Fruit fly (Drosophila melanogaster) whole organism, embryonic: ENCODE measurements around the gene sky.

Source experiments
- Aef1 ChIP-seq: fragments of 200-800 bp; sonication (Bioruptor generic); IDR thresholded peaks from 3 replicates; pipeline ENCODE4 v1.3.6; 2022; ENCODE audit warnings: missing biosample characterization, missing genetic modification characterization
- Awh ChIP-seq: fragments of 200-800 bp; sonication (Bioruptor generic); IDR thresholded peaks from 2 replicates; pipeline ENCODE4, ENCODE4 v1.3.6; 2022; ENCODE audit warnings: missing biosample characterization, missing genetic modification characterization
- CG10209 ChIP-seq: fragments of 200-800 bp; sonication (Bioruptor generic); optimal IDR thresholded peaks from 3 replicates; lab custom pipeline; 2017; ENCODE audit warnings: missing biosample characterization, mild to moderate bottlenecking, missing genetic modification characterization, missing genetic modification reagents
- CG10543 ChIP-seq: fragments of 200-800 bp; sonication (Bioruptor generic); optimal IDR thresholded peaks from 3 replicates; lab custom pipeline; 2017; ENCODE audit warnings: missing biosample characterization, mild to moderate bottlenecking, missing genetic modification characterization, moderate library complexity
- CG10654 ChIP-seq: fragments of 200-800 bp; sonication (Bioruptor generic); optimal IDR thresholded peaks from 2 replicates; lab custom pipeline; 2016; ENCODE audit warnings: missing biosample characterization, missing genetic modification characterization
- CG12219 ChIP-seq: fragments of 200-800 bp; sonication (Bioruptor generic); optimal IDR thresholded peaks from 3 replicates; lab custom pipeline; 2018; ENCODE audit warnings: missing biosample characterization, mild to moderate bottlenecking, missing genetic modification characterization
- CG17568 ChIP-seq: fragments of 200-800 bp; sonication (Bioruptor generic); optimal IDR thresholded peaks from 2 replicates; lab custom pipeline; 2018; ENCODE audit warnings: missing biosample characterization, mild to moderate bottlenecking, missing genetic modification characterization, moderate library complexity
- CG17912 ChIP-seq: fragments of 200-800 bp; sonication (Bioruptor generic); optimal IDR thresholded peaks from 2 replicates; lab custom pipeline; 2018; ENCODE audit warnings: missing biosample characterization, mild to moderate bottlenecking, missing genetic modification characterization
- CG18619 ChIP-seq: fragments of 200-800 bp; sonication (Bioruptor generic); optimal IDR thresholded peaks from 3 replicates; lab custom pipeline; 2017; ENCODE audit warnings: missing biosample characterization, mild to moderate bottlenecking, missing genetic modification characterization
- CG30403 ChIP-seq: fragments of 200-800 bp; sonication (Bioruptor generic); optimal IDR thresholded peaks from 3 replicates; lab custom pipeline; 2016; ENCODE audit warnings: missing biosample characterization, missing genetic modification characterization
- CG30431 ChIP-seq: fragments of 200-800 bp; sonication (Bioruptor generic); optimal IDR thresholded peaks from 2 replicates; lab custom pipeline; 2017; ENCODE audit warnings: missing biosample characterization, missing genetic modification characterization
- CG3163 ChIP-seq: fragments of 200-800 bp; sonication (Bioruptor generic); optimal IDR thresholded peaks from 3 replicates; lab custom pipeline; 2016; ENCODE audit warnings: missing biosample characterization, missing genetic modification characterization
- CG3995 ChIP-seq: fragments of 200-800 bp; sonication (Bioruptor generic); optimal IDR thresholded peaks from 3 replicates; lab custom pipeline; 2016; ENCODE audit warnings: missing biosample characterization, missing genetic modification characterization
- CG4360 ChIP-seq: fragments of 200-800 bp; sonication (Bioruptor generic); IDR thresholded peaks from 2 replicates; pipeline ENCODE4 v1.3.6; 2022; ENCODE audit warnings: missing biosample characterization, missing genetic modification characterization
- CG4707 ChIP-seq: fragments of 200-800 bp; sonication (Bioruptor generic); optimal IDR thresholded peaks from 2 replicates; lab custom pipeline; 2018; ENCODE audit warnings: missing biosample characterization, mild to moderate bottlenecking, missing genetic modification characterization, moderate library complexity
- CG9797 ChIP-seq: fragments of 200-800 bp; sonication (Bioruptor generic); optimal IDR thresholded peaks from 3 replicates; lab custom pipeline; 2018; ENCODE audit warnings: missing biosample characterization, mild to moderate bottlenecking, missing genetic modification characterization
- Camta ChIP-seq: fragments of 200-800 bp; sonication (Bioruptor generic); optimal IDR thresholded peaks from 2 replicates; lab custom pipeline; 2016; ENCODE audit warnings: missing biosample characterization, missing genetic modification characterization
- D19A ChIP-seq: fragments of 200-800 bp; optimal IDR thresholded peaks from 3 replicates; lab custom pipeline; 2019; ENCODE audit warnings: missing biosample characterization, mild to moderate bottlenecking, missing genetic modification characterization, moderate library complexity
- GATAe ChIP-seq: fragments of 200-800 bp; sonication (Bioruptor generic); conservative IDR thresholded peaks from 2 replicates; pipeline ENCODE4 v1.3.6; 2022; ENCODE audit warnings: missing biosample characterization, missing genetic modification characterization
- Hr78 ChIP-seq, 2 experiments: fragments of 200-800 bp in 1 of 2; fragments of >200 bp in 1 of 2; sonication (Bioruptor generic) in 1 of 2; optimal IDR thresholded peaks; 2 replicates each; lab custom pipeline; 2017 to 2019; ENCODE audit warnings: missing biosample characterization in 2 of 2, missing genetic modification characterization in 2 of 2, mild to moderate bottlenecking in 1 of 2, moderate library complexity in 1 of 2
- Med ChIP-seq: fragments of 200-800 bp; sonication (Bioruptor generic); peaks from one replicate; lab custom pipeline; 2016; ENCODE audit warnings: missing biosample characterization, missing genetic modification characterization, mild to moderate bottlenecking, inconsistent platforms, moderate library complexity
- NC2α ChIP-seq: fragments of 200-800 bp; sonication (Bioruptor generic); optimal IDR thresholded peaks from 2 replicates; lab custom pipeline; 2016; ENCODE audit warnings: missing biosample characterization, missing genetic modification characterization
- Nf-YB ChIP-seq: fragments of 200-800 bp; sonication (Bioruptor generic); optimal IDR thresholded peaks from 3 replicates; lab custom pipeline; 2019; ENCODE audit warnings: missing biosample characterization, mild to moderate bottlenecking, missing genetic modification characterization, moderate library complexity
- Ravus ChIP-seq: fragments of 200-800 bp; sonication (Bioruptor generic); IDR thresholded peaks from 2 replicates; pipeline ENCODE4 v1.3.6; 2022; ENCODE audit warnings: missing biosample characterization, missing genetic modification characterization
- Rfx ChIP-seq: fragments of 200-800 bp; sonication (Bioruptor generic); IDR thresholded peaks from 2 replicates; pipeline ENCODE4 v1.3.6; 2022; ENCODE audit warnings: missing biosample characterization, missing genetic modification characterization
- Scr ChIP-seq: fragments of 200-800 bp; sonication (Bioruptor generic); IDR thresholded peaks from 2 replicates; pipeline ENCODE4 v1.3.6; 2022; ENCODE audit warnings: missing biosample characterization, missing genetic modification characterization; ENCODE audit not compliant: partially characterized antibody
- Sox100B ChIP-seq: fragments of 200-800 bp; sonication (Bioruptor generic); optimal IDR thresholded peaks from 3 replicates; lab custom pipeline; 2018; ENCODE audit warnings: missing biosample characterization, mild to moderate bottlenecking, missing genetic modification characterization
- ab ChIP-seq: fragments of 200-800 bp; sonication (Bioruptor generic); optimal IDR thresholded peaks from 2 replicates; lab custom pipeline; 2016; ENCODE audit warnings: missing biosample characterization, missing genetic modification characterization
- bbx ChIP-seq: fragments of 200-800 bp; sonication (Bioruptor generic); IDR thresholded peaks from 2 replicates; pipeline ENCODE4 v1.3.6; 2022; ENCODE audit warnings: missing biosample characterization, missing genetic modification characterization; ENCODE audit not compliant: partially characterized antibody
- btn ChIP-seq: fragments of 200-800 bp; sonication (Bioruptor generic); optimal IDR thresholded peaks from 2 replicates; lab custom pipeline; 2016; ENCODE audit warnings: missing biosample characterization, missing genetic modification characterization
- chinmo ChIP-seq: fragments of 200-800 bp; sonication (Bioruptor generic); IDR thresholded peaks from 4 replicates; pipeline ENCODE4 v1.3.6; 2022; ENCODE audit warnings: missing biosample characterization, missing genetic modification characterization; ENCODE audit not compliant: partially characterized antibody
- ci ChIP-seq: fragments of 200-800 bp; sonication (Bioruptor generic); IDR thresholded peaks from 3 replicates; pipeline ENCODE4 v1.3.6; 2022; ENCODE audit warnings: missing biosample characterization, missing genetic modification characterization
- crol ChIP-seq: fragments of 200-800 bp; sonication (Bioruptor generic); IDR thresholded peaks from 2 replicates; pipeline ENCODE4 v1.3.6; 2022; ENCODE audit warnings: missing biosample characterization, missing genetic modification characterization
- crp ChIP-seq, 2 experiments: fragments of 200-800 bp; sonication (Bioruptor generic); optimal IDR thresholded peaks; 2 replicates in 1 of 2; 3 replicates in 1 of 2; lab custom pipeline; 2017; ENCODE audit warnings: missing biosample characterization in 2 of 2, missing genetic modification characterization in 2 of 2, mild to moderate bottlenecking in 1 of 2, moderate library complexity in 1 of 2
- dimm ChIP-seq: fragments of 200-800 bp; sonication (Bioruptor generic); IDR thresholded peaks from 2 replicates; pipeline ENCODE4 v1.3.6; 2022; ENCODE audit warnings: missing biosample characterization, missing genetic modification characterization
- h ChIP-seq: fragments of >200 bp; optimal IDR thresholded peaks from 2 replicates; lab custom pipeline; 2017
- kay ChIP-seq: fragments of 200-800 bp; sonication (Bioruptor generic); optimal IDR thresholded peaks from 2 replicates; lab custom pipeline; 2016; ENCODE audit warnings: missing biosample characterization, missing genetic modification characterization
- mirr ChIP-seq: fragments of 200-800 bp; sonication (Bioruptor generic); optimal IDR thresholded peaks from 3 replicates; lab custom pipeline; 2018; ENCODE audit warnings: missing biosample characterization, mild to moderate bottlenecking, missing genetic modification characterization
- nmo ChIP-seq: fragments of 200-800 bp; sonication (Bioruptor generic); optimal IDR thresholded peaks from 2 replicates; lab custom pipeline; 2018; ENCODE audit warnings: missing biosample characterization, mild to moderate bottlenecking, missing genetic modification characterization, moderate library complexity
- pfk ChIP-seq: fragments of 200-800 bp; sonication (Bioruptor generic); optimal IDR thresholded peaks from 2 replicates; lab custom pipeline; 2018; ENCODE audit warnings: missing biosample characterization, mild to moderate bottlenecking, missing genetic modification characterization, moderate library complexity
- run ChIP-seq: fragments of 200-800 bp; sonication (Bioruptor generic); optimal IDR thresholded peaks from 3 replicates; lab custom pipeline; 2018; ENCODE audit warnings: missing biosample characterization, mild to moderate bottlenecking, missing genetic modification characterization
- schlank ChIP-seq: fragments of 200-800 bp; sonication (Bioruptor generic); optimal IDR thresholded peaks from 2 replicates; lab custom pipeline; 2018; ENCODE audit warnings: missing biosample characterization, mild to moderate bottlenecking, missing genetic modification characterization
- slou ChIP-seq: fragments of 200-800 bp; sonication (Bioruptor generic); optimal IDR thresholded peaks from 3 replicates; lab custom pipeline; 2016; ENCODE audit warnings: missing biosample characterization, missing genetic modification characterization
- sug ChIP-seq: fragments of 200-800 bp; optimal IDR thresholded peaks from 2 replicates; lab custom pipeline; 2019; ENCODE audit warnings: missing biosample characterization, mild to moderate bottlenecking, missing genetic modification characterization, moderate library complexity
- ttk ChIP-seq: fragments of 200-800 bp; sonication (Bioruptor generic); IDR thresholded peaks from 2 replicates; pipeline ENCODE4 v2.1.2; 2022; ENCODE audit warnings: missing biosample characterization, missing genetic modification characterization
- twi ChIP-seq: fragments of 200-800 bp; optimal IDR thresholded peaks from 2 replicates; lab custom pipeline; 2019; ENCODE audit warnings: missing biosample characterization, mild to moderate bottlenecking, missing genetic modification characterization, moderate library complexity
- vnd ChIP-seq: fragments of 200-800 bp; sonication (Bioruptor generic); IDR thresholded peaks from 3 replicates; pipeline ENCODE4 v1.3.6; 2022; ENCODE audit warnings: missing biosample characterization, missing genetic modification characterization; ENCODE audit not compliant: partially characterized antibody
- zen ChIP-seq: fragments of 200-800 bp; sonication (Bioruptor generic); optimal IDR thresholded peaks from 3 replicates; lab custom pipeline; 2018; ENCODE audit warnings: missing biosample characterization, mild to moderate bottlenecking, missing genetic modification characterization, moderate library complexity
- zen2 ChIP-seq: fragments of 200-800 bp; sonication (Bioruptor generic); IDR thresholded peaks from 3 replicates; pipeline ENCODE4 v1.3.6; 2022; ENCODE audit warnings: missing biosample characterization, missing genetic modification characterization; ENCODE audit not compliant: partially characterized antibody

sky gene

DNA sequence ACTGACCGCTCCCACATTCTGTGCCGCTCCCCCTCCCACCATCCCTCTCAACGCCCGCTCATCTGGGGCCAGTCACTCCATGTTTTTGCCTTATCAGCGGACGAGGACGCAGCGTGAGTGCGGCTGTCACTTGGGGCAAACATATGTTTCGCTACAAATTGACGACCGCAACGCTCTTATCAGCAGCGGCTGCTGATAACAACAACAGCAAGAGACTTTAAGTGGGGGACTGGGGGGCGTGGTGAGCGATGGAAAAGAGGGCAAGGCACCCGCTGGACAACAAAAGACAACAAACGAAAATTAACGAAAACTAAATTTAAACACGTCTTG is 17.3 kb upstream of the sky start:
- TF ChIP-seq ab (GFP tag; lab: Kevin White, UChicago), result no peak
- peak; percentile 50; the same call in 1 of the 3 replicates for TF ChIP-seq Aef1 (GFP tag; lab: Robert Waterston, UW)
- peak; percentile 84 for TF ChIP-seq sug
- no peak for TF ChIP-seq CG3163
- 0 out of 2 replicates have a peak, but pooled peaks have one; percentile 21 for TF ChIP-seq bbx (GFP tag; lab: Robert Waterston, UW)
- peak; percentile 65 for TF ChIP-seq Med (GFP tag; lab: Kevin White, UChicago)
- peak; percentile 9 for TF ChIP-seq run (tag; lab: Kevin White, UChicago)
- 0 out of 2 replicates have a peak, but pooled peaks have one; percentile 37 for TF ChIP-seq Awh (GFP tag; lab: Robert Waterston, UW)
- peak; percentile 65 for TF ChIP-seq CG10543
- TF ChIP-seq chinmo (GFP tag; lab: Robert Waterston, UW), result peak; percentile 60; the same call in 1 of the 4 replicates
- TF ChIP-seq vnd, result 0 out of 3 replicates have a peak, but pooled peaks have one; percentile 19
- TF ChIP-seq CG4360, result peak; percentile 58; the same call in 1 of the 2 replicates
- no peak for TF ChIP-seq zen
- peak; percentile 87 for TF ChIP-seq crol (GFP tag; lab: Robert Waterston, UW)
- TF ChIP-seq Hr78 (GFP tag; optimal IDR thresholded peaks at IDR 0.05; lab: Kevin White, UChicago), result peak in 1 of 2 experiments; percentile 35
- TF ChIP-seq twi, result peak; percentile 82
- peak; percentile 52; the same call in 1 of the 2 replicates for TF ChIP-seq GATAe (GFP tag; lab: Robert Waterston, UW)
- TF ChIP-seq Camta, result no peak
- peak in 1 of 2 experiments; percentile 10 for TF ChIP-seq crp (GFP tag; optimal IDR thresholded peaks at IDR 0.05; lab: Kevin White, UChicago)
- peak; percentile 46 for TF ChIP-seq mirr
- TF ChIP-seq CG9797 (GFP tag; lab: Kevin White, UChicago), result no peak

DNA sequence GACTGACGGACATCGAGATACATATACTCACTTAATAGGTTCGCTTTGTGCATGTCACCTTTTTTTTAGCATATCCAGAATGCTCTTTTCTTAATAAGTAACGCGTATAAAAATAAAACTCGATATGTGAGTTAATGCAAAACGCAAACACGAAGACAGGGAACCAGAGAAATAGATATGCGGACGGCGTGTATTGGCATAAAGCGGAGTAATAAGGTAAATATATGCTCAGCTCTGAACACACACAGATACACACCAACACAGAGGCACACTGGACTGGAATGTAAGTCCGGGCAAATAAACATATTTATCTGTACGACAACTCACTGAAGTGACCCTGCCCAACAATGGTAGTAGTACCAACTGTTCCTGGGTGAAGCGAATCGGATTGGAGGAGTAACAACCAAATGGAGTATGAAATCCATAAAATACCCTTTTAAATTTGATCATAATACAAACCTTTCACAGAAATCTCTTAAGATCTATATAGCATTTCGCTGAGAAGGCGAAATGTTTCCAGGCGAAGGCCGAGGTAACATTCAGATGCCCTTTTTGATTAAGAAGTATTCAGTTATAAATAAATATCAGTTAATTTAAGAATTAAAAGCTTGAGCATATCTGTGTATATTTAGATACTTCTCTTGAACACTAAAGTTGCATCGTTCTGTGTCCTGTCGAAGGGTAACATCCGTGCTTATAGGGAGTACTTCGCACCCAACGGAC is 16.8 kb upstream of the sky start:
- TF ChIP-seq CG17912 (no peak), CG10209 (GFP tag; lab: Kevin White, UChicago) (peak; percentile 30), Rfx (GFP tag; lab: Robert Waterston, UW) (no peak), crol (GFP tag; lab: Robert Waterston, UW) (no peak), zen2 (GFP tag; lab: Robert Waterston, UW) (no peak), CG3995 (GFP tag; lab: Kevin White, UChicago) (no peak), CG17568 (GFP tag; lab: Kevin White, UChicago) (peak; percentile 52), CG4707 (GFP tag; lab: Kevin White, UChicago) (peak; percentile 16), ci (GFP tag; lab: Robert Waterston, UW) (peak; percentile 25; the same call in 1 of the 3 replicates), dimm (GFP tag; lab: Robert Waterston, UW) (no peak), CG12219 (GFP tag; lab: Kevin White, UChicago) (no peak), Sox100B (no peak), CG30431 (GFP tag; lab: Kevin White, UChicago) (no peak), CG18619 (GFP tag; lab: Kevin White, UChicago) (no peak), CG10654 (no peak), Hr78 (GFP tag; optimal IDR thresholded peaks at IDR 0.05; lab: Kevin White, UChicago) (no peak), NC2α (GFP tag; lab: Kevin White, UChicago) (no peak), slou (GFP tag; lab: Kevin White, UChicago) (no peak), schlank (tag; lab: Kevin White, UChicago) (peak; percentile 6), btn (GFP tag; lab: Kevin White, UChicago) (no peak), Scr (no peak), nmo (GFP tag; lab: Kevin White, UChicago) (no peak), Ravus (GFP tag; lab: Robert Waterston, UW) (no peak), h (no peak), CG30403 (GFP tag; lab: Kevin White, UChicago) (no peak), bbx (GFP tag; lab: Robert Waterston, UW) (no peak), Nf-YB (no peak), pfk (GFP tag; lab: Kevin White, UChicago) (no peak), D19A (tag; lab: Kevin White, UChicago) (no peak), kay (GFP tag; lab: Kevin White, UChicago) (no peak), ttk (no peak)
